Worm (Caenorhabditis elegans) whole organism, L4 larva: ENCODE results near the gene clec-255.
"Not testable (repeated sequence)": the region's sequence is repeated elsewhere in the genome, so short reads cannot be mapped to it uniquely, and the experiment has no call there.

Experiments used
- F26F4.8 ChIP-seq: fragments of 200-800 bp; sonication (Bioruptor generic); conservative IDR thresholded peaks from 2 replicates; pipeline ENCODE4 v1.3.6; 2022; ENCODE audit warnings: missing genetic modification characterization, missing compliant biosample characterization
- F49E8.2 ChIP-seq: sonication (generic microtip); optimal IDR thresholded peaks from 2 replicates; lab custom pipeline; 2016; ENCODE audit warnings: missing compliant biosample characterization, mild to moderate bottlenecking, missing genetic modification characterization, borderline replicate concordance
- T26A8.4 ChIP-seq: fragments of 200-800 bp; sonication (Bioruptor generic); IDR thresholded peaks from 2 replicates; pipeline ENCODE4 v1.3.6; 2022; ENCODE audit warnings: missing genetic modification characterization, missing compliant biosample characterization
- aha-1 ChIP-seq: fragments of 150-350 bp; peaks from one replicate; lab custom pipeline; 2014; ENCODE audit warnings: missing biosample characterization, missing genetic modification characterization
- ceh-28 ChIP-seq: fragments of 150-350 bp; optimal IDR thresholded peaks from 2 replicates; lab custom pipeline; 2014; ENCODE audit warnings: missing biosample characterization, missing genetic modification reagents, missing genetic modification characterization
- ces-1 ChIP-seq: fragments of 150-350 bp; sonication (generic microtip); optimal IDR thresholded peaks from 4 replicates; lab custom pipeline; 2014; ENCODE audit warnings: missing biosample characterization, missing genetic modification reagents, missing genetic modification characterization
- daf-12 ChIP-seq: fragments of 150-350 bp; optimal IDR thresholded peaks from 2 replicates; lab custom pipeline; 2014; ENCODE audit warnings: missing biosample characterization, missing genetic modification reagents, missing genetic modification characterization
- dmd-9 ChIP-seq: fragments of 200-800 bp; sonication (Bioruptor generic); IDR thresholded peaks from 2 replicates; pipeline ENCODE4 v1.3.6; 2022; ENCODE audit warnings: missing genetic modification reagents, missing genetic modification characterization, missing compliant biosample characterization
- duxl-1 ChIP-seq: sonication (generic microtip); optimal IDR thresholded peaks from 2 replicates; lab custom pipeline; 2016; ENCODE audit warnings: mild to moderate bottlenecking, missing genetic modification characterization, moderate library complexity, missing compliant biosample characterization; ENCODE audit not compliant: poor library complexity
- egl-43 ChIP-seq: fragments of 200-800 bp; sonication (Bioruptor generic); IDR thresholded peaks from 2 replicates; pipeline ENCODE4 v1.3.6; 2022; ENCODE audit warnings: missing genetic modification reagents, missing genetic modification characterization, missing compliant biosample characterization
- gei-8 ChIP-seq: fragments of 200-800 bp; sonication (Bioruptor generic); optimal IDR thresholded peaks from 2 replicates; lab custom pipeline; 2018; ENCODE audit warnings: mild to moderate bottlenecking, missing genetic modification characterization, missing compliant biosample characterization
- hlh-30 ChIP-seq: sonication (generic microtip); optimal IDR thresholded peaks from 2 replicates; lab custom pipeline; 2017; ENCODE audit warnings: antibody characterized with exemption, mild to moderate bottlenecking, missing genetic modification characterization, missing compliant biosample characterization; ENCODE audit not compliant: insufficient read depth
- lin-13 ChIP-seq: fragments of 150-350 bp; optimal IDR thresholded peaks from 2 replicates; lab custom pipeline; 2014; ENCODE audit warnings: missing biosample characterization, missing genetic modification reagents, missing genetic modification characterization
- lin-38 ChIP-seq: fragments of 200-800 bp; sonication (Bioruptor generic); IDR thresholded peaks from 2 replicates; pipeline ENCODE4 v1.3.6; 2022; ENCODE audit warnings: missing genetic modification reagents, missing genetic modification characterization, missing compliant biosample characterization
- lin-39 ChIP-seq: fragments of 150-350 bp; optimal IDR thresholded peaks from 2 replicates; lab custom pipeline; 2014; ENCODE audit warnings: missing biosample characterization, missing genetic modification reagents, missing genetic modification characterization
- mxl-3 ChIP-seq: fragments of 200-800 bp; sonication (Bioruptor generic); optimal IDR thresholded peaks from 2 replicates; lab custom pipeline; 2018; ENCODE audit warnings: mild to moderate bottlenecking, missing genetic modification characterization, missing compliant biosample characterization
- nhr-237 ChIP-seq: sonication (generic microtip); optimal IDR thresholded peaks from 2 replicates; lab custom pipeline; 2017; ENCODE audit warnings: missing biosample characterization, missing genetic modification characterization
- nhr-28 ChIP-seq: fragments of 150-350 bp; optimal IDR thresholded peaks from 2 replicates; lab custom pipeline; 2014; ENCODE audit warnings: missing biosample characterization, missing genetic modification characterization
- nhr-42 ChIP-seq: fragments of 200-800 bp; sonication (Bioruptor generic); IDR thresholded peaks from 2 replicates; pipeline ENCODE4 v1.3.6; 2022; ENCODE audit warnings: missing genetic modification characterization, missing compliant biosample characterization
- nhr-48 ChIP-seq: sonication (generic microtip); optimal IDR thresholded peaks from 2 replicates; lab custom pipeline; 2016; ENCODE audit warnings: mild to moderate bottlenecking, missing genetic modification characterization, missing compliant biosample characterization
- nhr-6 ChIP-seq: fragments of 150-350 bp; optimal IDR thresholded peaks from 2 replicates; lab custom pipeline; 2014; ENCODE audit warnings: missing biosample characterization, missing genetic modification characterization
- pqm-1 ChIP-seq: sonication (generic microtip); optimal IDR thresholded peaks from 2 replicates; lab custom pipeline; 2017; ENCODE audit warnings: missing biosample characterization, missing genetic modification characterization
- rbr-2 ChIP-seq: sonication (generic microtip); optimal IDR thresholded peaks from 2 replicates; lab custom pipeline; 2016; ENCODE audit warnings: missing genotype, missing genetic modification characterization, missing compliant biosample characterization
- saeg-2 ChIP-seq: fragments of 200-800 bp; sonication (Bioruptor generic); IDR thresholded peaks from 2 replicates; pipeline ENCODE4 v1.3.6; 2022; ENCODE audit warnings: missing genetic modification reagents, missing genetic modification characterization, missing compliant biosample characterization
- set-16 ChIP-seq: fragments of 200-800 bp; sonication (Bioruptor generic); IDR thresholded peaks from 2 replicates; pipeline ENCODE4 v1.3.6; 2022; ENCODE audit warnings: missing genetic modification reagents, missing genetic modification characterization, missing compliant biosample characterization
- snpc-1.2 ChIP-seq: fragments of 200-800 bp; sonication (Bioruptor generic); IDR thresholded peaks from 2 replicates; pipeline ENCODE4 v1.3.6; 2022; ENCODE audit warnings: missing genetic modification reagents, missing genetic modification characterization, missing compliant biosample characterization
- spr-3 ChIP-seq: fragments of 200-800 bp; sonication (Bioruptor generic); optimal IDR thresholded peaks from 2 replicates; lab custom pipeline; 2018; ENCODE audit warnings: mild to moderate bottlenecking, missing genetic modification characterization, missing compliant biosample characterization
- unc-62 ChIP-seq, 3 experiments: fragments of 150-350 bp in 1 of 3; sonication (generic microtip); optimal IDR thresholded peaks in 2 of 3; peaks in 1 of 3; 1 replicate in 1 of 3; 2 replicates in 2 of 3; lab custom pipeline; 2014 to 2017; ENCODE audit warnings: missing biosample characterization in 3 of 3, missing genetic modification characterization in 3 of 3, missing genetic modification reagents in 3 of 3, missing genotype in 1 of 3
- zip-11 ChIP-seq: fragments of 200-800 bp; sonication (Bioruptor generic); IDR thresholded peaks from 2 replicates; pipeline ENCODE4 v1.3.6; 2022; ENCODE audit warnings: missing genetic modification characterization, missing compliant biosample characterization
- ztf-11 ChIP-seq: fragments of 150-350 bp; optimal IDR thresholded peaks from 2 replicates; lab custom pipeline; 2014; ENCODE audit warnings: missing biosample characterization, missing genetic modification characterization

Gene clec-255

ce11 chrV:18754328-18754727 is 16.2 kb downstream of the clec-255 start, which contains the start of gene clec-254:
Gene clec-254, minus strand, starts transcription at chrV:18754428.
- TF ChIP-seq lin-13 (GFP tag; lab: Kevin White, UChicago); gei-8 (GFP tag; lab: Kevin White, UChicago); rbr-2 (tag; lab: Kevin White, UChicago): not testable (repeated sequence)

- TF ChIP-seq zip-11 (GFP tag; lab: Robert Waterston, UW) (no peak), mxl-3 (GFP tag; lab: Kevin White, UChicago) (no peak), nhr-237 (tag; lab: Kevin White, UChicago) (no peak), daf-12 (no peak), lin-13 (GFP tag; lab: Kevin White, UChicago) (no peak), saeg-2 (GFP tag; lab: Robert Waterston, UW) (no peak), nhr-42 (GFP tag; lab: Robert Waterston, UW) (no peak), egl-43 (GFP tag; lab: Robert Waterston, UW) (no peak), dmd-9 (GFP tag; lab: Robert Waterston, UW) (no peak), nhr-6 (tag; lab: Kevin White, UChicago) (no peak), ztf-11 (no peak), ceh-28 (tag; lab: Kevin White, UChicago) (no peak), nhr-48 (no peak)
These were observed 17.5 kb downstream of the clec-255 start, which contains the start of gene F11D11.6 for ce11 chrV:18753036-18753435. Gene F11D11.6, minus strand, starts transcription at chrV:18753136.

ce11 chrV:18750445-18750844 is 20.1 kb downstream of the clec-255 start, which contains the start of the genes F11D11.21 and F11D11.12:
Gene F11D11.21, minus strand, starts transcription at chrV:18750545.
Gene F11D11.12, minus strand, starts transcription at chrV:18750682.
- TF ChIP-seq unc-62 (GFP tag; optimal IDR thresholded peaks at IDR 0.05 in 1 of 2; lab: Kevin White, UChicago), result peak in 1 of 2 experiments; percentile 17
- TF ChIP-seq unc-62 (tag; optimal IDR thresholded peaks at IDR 0.05; lab: Kevin White, UChicago), result no peak
- no peak for TF ChIP-seq lin-39 (tag; lab: Kevin White, UChicago)
- no peak for TF ChIP-seq spr-3

- TF ChIP-seq F26F4.8, result no peak
- TF ChIP-seq unc-62 (GFP tag; optimal IDR thresholded peaks at IDR 0.05 in 1 of 2; lab: Kevin White, UChicago), result peak in 1 of 2 experiments; percentile 41
- TF ChIP-seq unc-62 (tag; optimal IDR thresholded peaks at IDR 0.05; lab: Kevin White, UChicago), result no peak
- no peak for TF ChIP-seq lin-38 (GFP tag; lab: Robert Waterston, UW)
These were observed 21.8 kb downstream of the clec-255 start, which contains the start of gene clec-252 for ce11 chrV:18748726-18749125. Gene clec-252, minus strand, starts transcription at chrV:18748826.

- TF ChIP-seq set-16, result peak; percentile 51; the same call in 1 of the 2 replicates
- TF ChIP-seq aha-1 (tag; lab: Kevin White, UChicago), result peak; percentile 35
- TF ChIP-seq hlh-30, result no peak
These were observed 23.4 kb downstream of the clec-255 start, which contains the start of gene clec-251 for ce11 chrV:18746937-18747660. Gene clec-251, minus strand, starts transcription at chrV:18746987.

- TF ChIP-seq ces-1 (GFP tag; lab: Kevin White, UChicago), result no peak
- TF ChIP-seq F49E8.2 (tag; lab: Kevin White, UChicago), result no peak
- no peak for TF ChIP-seq pqm-1 (tag; lab: Kevin White, UChicago)
- no peak for TF ChIP-seq T26A8.4 (GFP tag; lab: Robert Waterston, UW)
These were observed 28.4 kb downstream of the clec-255 start, which contains the start of gene clec-250 for ce11 chrV:18742108-18742507. Gene clec-250, minus strand, starts transcription at chrV:18742208.

- TF ChIP-seq snpc-1.2 (no peak), nhr-28 (tag; lab: Kevin White, UChicago) (peak; percentile 1), spr-3 (no peak), duxl-1 (tag; lab: Kevin White, UChicago) (peak; percentile 93)
These were observed 32.9 kb downstream of the clec-255 start for ce11 chrV:18737646-18738045.
